Worm (Caenorhabditis elegans) whole organism, mixed stage, embryonic: ENCODE data around the gene txbp-3.

ENCODE experiments used
- M03D4.4 ChIP-seq: sonication (generic microtip); optimal IDR thresholded peaks from 2 replicates; lab custom pipeline; 2017; ENCODE audit warnings: mild to moderate bottlenecking, missing genetic modification characterization, missing compliant biosample characterization
- bed-3 ChIP-seq: fragments of 200-800 bp; sonication (Bioruptor generic); optimal IDR thresholded peaks from 3 replicates; lab custom pipeline; 2018; ENCODE audit warnings: mild to moderate bottlenecking, missing genetic modification characterization, moderate library complexity, missing compliant biosample characterization
- blmp-1 ChIP-seq: fragments of 150-350 bp; optimal IDR thresholded peaks from 2 replicates; lab custom pipeline; 2014; ENCODE audit warnings: missing biosample characterization, missing genetic modification characterization
- ceh-39 ChIP-seq: fragments of 150-350 bp; optimal IDR thresholded peaks from 2 replicates; lab custom pipeline; 2014; ENCODE audit warnings: missing biosample characterization, missing genetic modification characterization
- ceh-43 ChIP-seq: fragments of 200-800 bp; sonication (Bioruptor generic); optimal IDR thresholded peaks from 2 replicates; lab custom pipeline; 2018; ENCODE audit warnings: mild to moderate bottlenecking, missing genetic modification characterization, moderate library complexity, missing compliant biosample characterization
- ceh-83 ChIP-seq: fragments of 200-800 bp; sonication (Bioruptor generic); optimal IDR thresholded peaks from 2 replicates; lab custom pipeline; 2018; ENCODE audit warnings: mild to moderate bottlenecking, missing genetic modification characterization, missing compliant biosample characterization
- ces-1 ChIP-seq: fragments of 150-350 bp; optimal IDR thresholded peaks from 2 replicates; lab custom pipeline; 2014; ENCODE audit warnings: missing biosample characterization, missing genetic modification reagents, missing genetic modification characterization
- cnd-1 ChIP-seq: fragments of 200-800 bp; sonication (Bioruptor generic); optimal IDR thresholded peaks from 2 replicates; lab custom pipeline; 2018; ENCODE audit warnings: mild to moderate bottlenecking, missing genetic modification characterization, missing compliant biosample characterization
- drap-1 ChIP-seq: fragments of 200-800 bp; sonication (Bioruptor generic); optimal IDR thresholded peaks from 3 replicates; lab custom pipeline; 2018; ENCODE audit warnings: mild to moderate bottlenecking, missing genetic modification characterization, missing compliant biosample characterization
- elt-1 ChIP-seq: sonication (generic microtip); optimal IDR thresholded peaks from 2 replicates; lab custom pipeline; 2017; ENCODE audit warnings: missing genetic modification characterization, mild to moderate bottlenecking, missing compliant biosample characterization, antibody characterized with exemption, moderate library complexity, borderline replicate concordance; ENCODE audit not compliant: insufficient read depth
- elt-3 ChIP-seq: fragments of 150-350 bp; optimal IDR thresholded peaks from 2 replicates; lab custom pipeline; 2014; ENCODE audit warnings: missing biosample characterization, missing genetic modification characterization
- flh-1 ChIP-seq: fragments of 200-800 bp; sonication (Bioruptor generic); optimal IDR thresholded peaks from 2 replicates; lab custom pipeline; 2018; ENCODE audit warnings: mild to moderate bottlenecking, missing genetic modification characterization, moderate library complexity, missing compliant biosample characterization
- ham-2 ChIP-seq: fragments of 200-800 bp; sonication (Bioruptor generic); optimal IDR thresholded peaks from 2 replicates; lab custom pipeline; 2018; ENCODE audit warnings: mild to moderate bottlenecking, missing genetic modification characterization, missing compliant biosample characterization
- hlh-1 ChIP-seq: fragments of 150-350 bp; optimal IDR thresholded peaks from 2 replicates; lab custom pipeline; 2014; ENCODE audit warnings: missing biosample characterization, missing genetic modification reagents, missing genetic modification characterization
- lin-13 ChIP-seq: fragments of 150-350 bp; optimal IDR thresholded peaks from 2 replicates; lab custom pipeline; 2014; ENCODE audit warnings: missing biosample characterization, missing genetic modification characterization
- lin-32 ChIP-seq: fragments of 200-800 bp; sonication (Bioruptor generic); optimal IDR thresholded peaks from 2 replicates; lab custom pipeline; 2018; ENCODE audit warnings: mild to moderate bottlenecking, missing genetic modification characterization, missing compliant biosample characterization
- mab-5 ChIP-seq: fragments of 150-350 bp; optimal IDR thresholded peaks from 2 replicates; lab custom pipeline; 2014; ENCODE audit warnings: missing biosample characterization, missing genetic modification characterization
- mep-1 ChIP-seq: fragments of 150-350 bp; optimal IDR thresholded peaks from 2 replicates; lab custom pipeline; 2017; ENCODE audit warnings: missing biosample characterization, missing genetic modification reagents, missing genetic modification characterization, inconsistent platforms
- mls-2 ChIP-seq: sonication (generic microtip); optimal IDR thresholded peaks from 2 replicates; lab custom pipeline; 2016; ENCODE audit warnings: mild to moderate bottlenecking, missing genetic modification characterization, moderate library complexity, missing compliant biosample characterization
- nhr-12 ChIP-seq: fragments of 150-350 bp; optimal IDR thresholded peaks from 2 replicates; lab custom pipeline; 2014; ENCODE audit warnings: missing biosample characterization, missing genetic modification characterization
- nhr-2 ChIP-seq: fragments of 150-350 bp; optimal IDR thresholded peaks from 2 replicates; lab custom pipeline; 2014; ENCODE audit warnings: missing biosample characterization, missing genetic modification characterization
- nhr-28 ChIP-seq: fragments of 150-350 bp; optimal IDR thresholded peaks from 2 replicates; lab custom pipeline; 2014; ENCODE audit warnings: missing biosample characterization, missing genetic modification characterization
- nhr-76 ChIP-seq: sonication (generic microtip); optimal IDR thresholded peaks from 2 replicates; lab custom pipeline; 2017; ENCODE audit warnings: missing biosample characterization, missing genetic modification characterization
- pha-4 ChIP-seq: fragments of 150-350 bp; optimal IDR thresholded peaks from 2 replicates; lab custom pipeline; 2018; ENCODE audit warnings: missing biosample characterization, missing genetic modification reagents, missing genetic modification characterization
- snpc-4 ChIP-seq: fragments of 150-350 bp; optimal IDR thresholded peaks from 2 replicates; lab custom pipeline; 2014; ENCODE audit warnings: missing biosample characterization, missing genetic modification characterization
- sptf-1 ChIP-seq: sonication (generic microtip); optimal IDR thresholded peaks from 2 replicates; lab custom pipeline; 2017; ENCODE audit warnings: mild to moderate bottlenecking, missing genetic modification characterization, moderate library complexity, missing compliant biosample characterization
- tbx-8 ChIP-seq: fragments of 200-800 bp; sonication (Bioruptor generic); optimal IDR thresholded peaks from 2 replicates; lab custom pipeline; 2018; ENCODE audit warnings: mild to moderate bottlenecking, missing genetic modification characterization, moderate library complexity, missing compliant biosample characterization
- unc-39 ChIP-seq: fragments of 150-350 bp; optimal IDR thresholded peaks from 2 replicates; lab custom pipeline; 2014; ENCODE audit warnings: missing biosample characterization, missing genetic modification characterization
- unc-62 ChIP-seq: fragments of 150-350 bp; optimal IDR thresholded peaks from 2 replicates; lab custom pipeline; 2014; ENCODE audit warnings: missing biosample characterization, missing genetic modification reagents, missing genetic modification characterization
- zip-8 ChIP-seq: fragments of 150-350 bp; optimal IDR thresholded peaks from 2 replicates; lab custom pipeline; 2014; ENCODE audit warnings: missing biosample characterization, missing genetic modification characterization
- ztf-11 ChIP-seq: fragments of 150-350 bp; optimal IDR thresholded peaks from 2 replicates; lab custom pipeline; 2014; ENCODE audit warnings: missing biosample characterization, missing genetic modification characterization

Gene txbp-3

ce11 chrIII:5047175-5047574 lies at the start of gene txbp-3:
txbp-3 (minus strand) TSS chrIII:5047459.
- no peak for TF ChIP-seq bed-3
- TF ChIP-seq ces-1, result peak; percentile 91
- TF ChIP-seq flh-1 (GFP tag; lab: Kevin White, UChicago), result no peak
- TF ChIP-seq elt-3 (tag; lab: Kevin White, UChicago), result no peak
- TF ChIP-seq tbx-8 (GFP tag; lab: Kevin White, UChicago), result no peak
- peak; percentile 63 for TF ChIP-seq mep-1 (tag; lab: Kevin White, UChicago)
- TF ChIP-seq ceh-43 (GFP tag; lab: Kevin White, UChicago), result no peak
- TF ChIP-seq nhr-28 (tag; lab: Kevin White, UChicago), result no peak
- TF ChIP-seq lin-32, result no peak
- no peak for TF ChIP-seq elt-1
- TF ChIP-seq mls-2, result no peak

ce11 chrIII:5096741-5097140 lies 49.5 kb upstream of the txbp-3 start:
- TF ChIP-seq mab-5 (tag; lab: Kevin White, UChicago), result no peak
- no peak for TF ChIP-seq nhr-76
- TF ChIP-seq blmp-1 (tag; lab: Kevin White, UChicago), result no peak
- TF ChIP-seq lin-13, result no peak
- TF ChIP-seq ztf-11 (tag; lab: Kevin White, UChicago), result no peak
- no peak for TF ChIP-seq tbx-8 (GFP tag; lab: Kevin White, UChicago)
- TF ChIP-seq bed-3, result no peak
- TF ChIP-seq cnd-1 (tag; lab: Kevin White, UChicago), result no peak
- TF ChIP-seq drap-1 (GFP tag; lab: Kevin White, UChicago), result no peak
- TF ChIP-seq ham-2 (GFP tag; lab: Kevin White, UChicago), result no peak
- TF ChIP-seq M03D4.4, result no peak
- TF ChIP-seq nhr-12 (tag; lab: Kevin White, UChicago), result no peak
- TF ChIP-seq zip-8 (tag; lab: Kevin White, UChicago), result no peak
- no peak for TF ChIP-seq hlh-1
- TF ChIP-seq, all 35 proteins: peak for 0

DNA sequence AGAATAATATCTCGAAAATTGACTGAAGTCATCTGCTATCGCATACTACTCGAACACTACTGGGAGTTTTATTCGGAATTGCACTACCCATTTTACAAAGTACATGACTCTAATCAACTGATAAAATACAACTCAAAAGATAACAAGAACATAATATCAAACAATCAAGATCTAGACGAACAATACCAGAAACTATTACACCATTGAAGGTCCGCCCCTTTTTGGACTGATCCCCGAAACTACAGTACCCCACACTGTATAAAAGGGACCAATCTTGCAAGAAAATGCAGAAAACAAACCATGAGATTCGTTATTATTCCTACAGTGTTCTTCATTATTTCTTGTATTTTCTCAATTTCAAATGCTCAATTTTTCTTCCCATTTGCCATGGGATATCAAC lies 47.2 kb upstream of the txbp-3 start, which contains the start of gene F54D8.10:
TSS of gene F54D8.10 (plus strand) at position 301 of the 400 bp plus-strand sequence.
- TF ChIP-seq lin-32 (no peak), unc-62 (no peak), ceh-83 (GFP tag; lab: Kevin White, UChicago) (no peak), M03D4.4 (no peak), mls-2 (no peak), hlh-1 (no peak), nhr-12 (tag; lab: Kevin White, UChicago) (no peak), unc-39 (tag; lab: Kevin White, UChicago) (no peak), ceh-43 (GFP tag; lab: Kevin White, UChicago) (no peak), bed-3 (no peak), elt-1 (no peak)

DNA sequence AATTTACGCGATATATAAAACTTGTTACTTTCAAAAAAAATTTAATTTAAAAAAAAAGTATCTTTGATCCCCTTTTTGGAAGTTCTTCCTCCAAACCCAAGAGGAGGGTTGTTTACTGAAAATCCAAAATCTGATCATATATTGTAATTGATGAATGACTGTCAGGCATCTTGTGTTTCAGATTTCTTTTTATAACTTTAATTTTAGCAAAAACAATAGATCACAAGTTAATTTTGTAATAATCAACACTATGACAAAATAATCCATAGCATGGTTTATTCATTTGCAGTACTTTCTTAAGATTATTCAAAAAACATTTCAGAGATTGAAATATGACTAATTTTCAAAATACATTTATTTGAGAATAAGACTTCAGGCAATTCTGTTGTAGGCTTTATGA lies 45.1 kb upstream of the txbp-3 start:
- no peak for TF ChIP-seq sptf-1 (tag; lab: Kevin White, UChicago)
- TF ChIP-seq elt-1, result no peak
- TF ChIP-seq ceh-83 (GFP tag; lab: Kevin White, UChicago), result no peak
- no peak for TF ChIP-seq drap-1 (GFP tag; lab: Kevin White, UChicago)
- no peak for TF ChIP-seq ceh-39
- TF ChIP-seq, all 35 proteins: peak for 0

ce11 chrIII:5089489-5089888 lies 42.2 kb upstream of the txbp-3 start:
- TF ChIP-seq mep-1 (tag; lab: Kevin White, UChicago) (no peak), nhr-28 (tag; lab: Kevin White, UChicago) (no peak), hlh-1 (no peak), nhr-12 (tag; lab: Kevin White, UChicago) (no peak), snpc-4 (tag; lab: Kevin White, UChicago) (no peak), nhr-2 (tag; lab: Kevin White, UChicago) (no peak), ceh-83 (GFP tag; lab: Kevin White, UChicago) (no peak), nhr-76 (no peak), ham-2 (GFP tag; lab: Kevin White, UChicago) (no peak), bed-3 (no peak), zip-8 (tag; lab: Kevin White, UChicago) (no peak), M03D4.4 (no peak), ces-1 (no peak), blmp-1 (tag; lab: Kevin White, UChicago) (no peak), drap-1 (GFP tag; lab: Kevin White, UChicago) (no peak), ceh-39 (no peak), mab-5 (tag; lab: Kevin White, UChicago) (no peak), mls-2 (no peak), pha-4 (tag; lab: Kevin White, UChicago) (no peak)
- TF ChIP-seq, all 35 proteins: peak for 0
